Fruit fly (Drosophila melanogaster): ENCODE results near the gene Vlet.

dm6 chrX:11657140-11657539, 21.2 kb downstream of the Vlet start:
- no peak for TF ChIP-seq CG13204 (GFP tag; optimal IDR thresholded peaks at IDR 0.05)
- TF ChIP-seq gl (tag; optimal IDR thresholded peaks at IDR 0.05), result peak; percentile 10
- peak; percentile 70 for TF ChIP-seq CG4496 (GFP tag; IDR thresholded peaks at IDR 0.05)
- TF ChIP-seq CG8301 (tag; optimal IDR thresholded peaks at IDR 0.05), result peak; percentile 74
- no peak for TF ChIP-seq EcR (GFP tag; optimal IDR thresholded peaks at IDR 0.05)
- peak; percentile 65 for TF ChIP-seq CG15710 (tag; optimal IDR thresholded peaks at IDR 0.05)
- peak; percentile 51 for TF ChIP-seq Ets98B (GFP tag; IDR thresholded peaks at IDR 0.05)
- TF ChIP-seq fd96Ca (GFP tag; IDR thresholded peaks at IDR 0.05), result 0 out of 3 replicates have a peak, but pooled peaks have one; percentile 26
